Worm (Caenorhabditis elegans) whole organism, L3 larva: ENCODE measurements around the gene gcy-1.

Source experiments
- ZK546.5 ChIP-seq: sonication (generic microtip); optimal IDR thresholded peaks from 2 replicates; lab custom pipeline; 2017; ENCODE audit warnings: missing biosample characterization, missing genetic modification characterization
- fos-1 ChIP-seq: fragments of 150-350 bp; optimal IDR thresholded peaks from 2 replicates; lab custom pipeline; 2014; ENCODE audit warnings: missing biosample characterization, missing genetic modification characterization
- jun-1 ChIP-seq: fragments of 150-350 bp; optimal IDR thresholded peaks from 2 replicates; lab custom pipeline; 2014; ENCODE audit warnings: missing biosample characterization, missing genetic modification reagents, missing genetic modification characterization
- nhr-12 ChIP-seq: fragments of 150-350 bp; optimal IDR thresholded peaks from 2 replicates; lab custom pipeline; 2014; ENCODE audit warnings: missing biosample characterization, missing genetic modification characterization
- nhr-25 ChIP-seq: sonication (generic microtip); optimal IDR thresholded peaks from 2 replicates; lab custom pipeline; 2017; ENCODE audit warnings: missing biosample characterization, missing genetic modification characterization
- skn-1 ChIP-seq: fragments of 150-350 bp; optimal IDR thresholded peaks from 2 replicates; lab custom pipeline; 2014; ENCODE audit warnings: missing biosample characterization, missing genetic modification characterization
- unc-39 ChIP-seq: sonication (generic microtip); optimal IDR thresholded peaks from 4 replicates; lab custom pipeline; 2017; ENCODE audit warnings: missing biosample characterization, missing genetic modification characterization
- zag-1 ChIP-seq: fragments of 150-350 bp; optimal IDR thresholded peaks from 2 replicates; lab custom pipeline; 2014; ENCODE audit warnings: missing biosample characterization, missing genetic modification characterization

DNA sequence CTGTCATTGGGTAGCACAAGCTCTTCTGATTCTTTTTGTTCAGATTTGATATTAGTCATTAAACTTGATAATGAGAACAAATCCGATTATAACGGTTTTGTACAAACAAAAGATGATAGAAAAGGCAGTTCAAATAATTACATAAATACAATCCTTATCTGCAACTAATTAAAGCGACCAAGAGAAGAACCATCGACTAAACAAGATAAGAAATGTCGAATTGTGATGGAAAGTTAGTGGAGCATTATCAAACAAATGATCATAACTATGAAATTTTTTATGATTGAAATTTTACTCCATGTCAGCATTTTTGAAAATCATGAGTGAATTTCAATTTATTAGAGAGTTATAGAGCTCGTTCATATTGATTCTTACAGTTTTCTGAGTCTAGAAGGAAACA, 48.3 kb downstream of the gcy-1 start, which contains the start of gene chil-23:
- TF ChIP-seq fos-1 (no peak), skn-1 (no peak), unc-39 (no peak), jun-1 (tag; lab: Kevin White, UChicago) (peak; percentile 82), nhr-25 (tag; lab: Kevin White, UChicago) (no peak), zag-1 (tag; lab: Kevin White, UChicago) (no peak), nhr-12 (no peak), ZK546.5 (tag; lab: Kevin White, UChicago) (no peak)
